Worm (Caenorhabditis elegans): Measurements from ENCODE around the gene prx-3.

Gene prx-3

DNA sequence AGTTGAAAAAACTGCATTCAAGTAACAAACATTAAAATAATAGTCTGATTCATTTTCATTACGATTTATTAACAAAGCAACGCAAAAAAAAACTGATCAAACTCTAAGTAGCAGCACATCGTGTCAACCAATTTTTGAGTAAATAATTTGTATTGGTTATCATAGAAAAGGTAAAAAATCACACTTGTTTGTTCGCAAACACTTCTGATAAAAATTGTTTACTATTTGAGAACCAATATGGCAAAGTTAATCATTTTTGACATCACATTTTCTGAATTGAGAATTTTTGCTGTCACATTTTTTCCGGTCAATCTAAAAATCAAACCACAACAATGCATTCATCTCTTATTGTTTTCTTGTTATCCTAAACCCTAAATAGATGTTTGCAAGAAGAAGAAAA lies 8.6 kb upstream of the prx-3 start:
- TF ChIP-seq hnd-1 (tag; optimal IDR thresholded peaks at IDR 0.05): no peak
- no peak for TF ChIP-seq pes-1 (GFP tag; IDR thresholded peaks at IDR 0.05)
- TF ChIP-seq ceh-36 (tag; optimal IDR thresholded peaks at IDR 0.05): no peak
- TF ChIP-seq ets-7 (tag; optimal IDR thresholded peaks at IDR 0.05): no peak
- no peak for TF ChIP-seq aly-1 (tag; optimal IDR thresholded peaks at IDR 0.05)
- no peak for TF ChIP-seq F13C5.2 (tag; optimal IDR thresholded peaks at IDR 0.05)
- TF ChIP-seq hmg-4 (GFP tag; optimal IDR thresholded peaks at IDR 0.05): no peak
- TF ChIP-seq scrt-1 (GFP tag; IDR thresholded peaks at IDR 0.05): no peak
- no peak for TF ChIP-seq sea-1 (GFP tag; conservative IDR thresholded peaks at IDR 0.05)
- no peak for TF ChIP-seq ama-1 (optimal IDR thresholded peaks at IDR 0.05)
- no peak for TF ChIP-seq hmbx-1 (tag; optimal IDR thresholded peaks at IDR 0.05)
- TF ChIP-seq tbx-11 (GFP tag; IDR thresholded peaks at IDR 0.05): no peak
- TF ChIP-seq tra-4 (tag; optimal IDR thresholded peaks at IDR 0.05): no peak
- no peak for TF ChIP-seq B0310.2 (tag; optimal IDR thresholded peaks at IDR 0.05)
- no peak for TF ChIP-seq flt-1 (GFP tag; IDR thresholded peaks at IDR 0.05)
- TF ChIP-seq tbx-37 (GFP tag; conservative IDR thresholded peaks at IDR 0.05): no peak

DNA sequence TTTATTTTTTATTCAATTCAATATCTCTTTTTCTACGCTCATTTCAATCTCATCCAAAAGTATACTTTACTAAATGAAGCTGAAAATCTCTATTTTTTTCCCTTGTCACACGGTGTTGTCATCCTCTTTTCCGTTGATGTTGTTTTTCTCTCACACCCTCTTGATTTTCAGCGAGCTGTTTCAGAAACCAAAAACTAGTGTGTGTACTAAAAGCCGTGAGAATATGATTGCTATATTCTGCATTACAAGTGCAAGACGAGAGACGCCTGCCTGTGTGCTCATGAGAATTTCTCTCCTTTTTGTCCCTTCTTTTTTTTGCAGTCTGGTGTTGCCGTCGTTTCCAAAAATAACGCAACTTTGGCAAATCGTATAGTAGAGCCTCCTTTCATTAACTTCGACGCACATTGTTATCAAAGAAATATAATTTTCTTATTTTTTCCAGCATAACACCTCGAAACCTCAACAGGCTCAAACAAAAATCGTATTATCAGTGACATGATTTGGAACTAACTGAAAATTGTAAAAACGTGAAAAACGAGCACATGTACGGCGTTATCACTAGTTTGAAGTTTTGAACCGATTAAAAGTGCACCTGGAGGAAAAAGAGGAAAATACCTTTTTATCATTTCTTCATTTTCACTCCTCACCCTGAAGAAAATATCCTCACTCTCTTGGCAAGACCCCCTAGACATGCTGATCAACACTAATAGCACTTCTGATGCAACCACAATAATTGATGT lies 5.5 kb upstream of the prx-3 start, which contains the start of gene C15H9.2:
Gene C15H9.2 (plus strand): TSS at position 441 of the 740 bp plus-strand sequence.
- TF ChIP-seq ama-1 (optimal IDR thresholded peaks at IDR 0.05) (no peak), tbx-37 (GFP tag; conservative IDR thresholded peaks at IDR 0.05) (no peak), pes-1 (GFP tag; IDR thresholded peaks at IDR 0.05) (no peak), tra-4 (tag; optimal IDR thresholded peaks at IDR 0.05) (no peak), sea-1 (GFP tag; conservative IDR thresholded peaks at IDR 0.05) (no peak), ceh-36 (tag; optimal IDR thresholded peaks at IDR 0.05) (no peak), scrt-1 (GFP tag; IDR thresholded peaks at IDR 0.05) (no peak), B0310.2 (tag; optimal IDR thresholded peaks at IDR 0.05) (no peak), F13C5.2 (tag; optimal IDR thresholded peaks at IDR 0.05) (no peak), hnd-1 (tag; optimal IDR thresholded peaks at IDR 0.05) (no peak), ets-7 (tag; optimal IDR thresholded peaks at IDR 0.05) (no peak), ceh-13 (GFP tag; optimal IDR thresholded peaks at IDR 0.05) (no peak), hmg-4 (GFP tag; optimal IDR thresholded peaks at IDR 0.05) (no peak), flt-1 (GFP tag; IDR thresholded peaks at IDR 0.05) (no peak), aly-1 (tag; optimal IDR thresholded peaks at IDR 0.05) (no peak), hmbx-1 (tag; optimal IDR thresholded peaks at IDR 0.05) (no peak), tbx-11 (GFP tag; IDR thresholded peaks at IDR 0.05) (no peak)

DNA sequence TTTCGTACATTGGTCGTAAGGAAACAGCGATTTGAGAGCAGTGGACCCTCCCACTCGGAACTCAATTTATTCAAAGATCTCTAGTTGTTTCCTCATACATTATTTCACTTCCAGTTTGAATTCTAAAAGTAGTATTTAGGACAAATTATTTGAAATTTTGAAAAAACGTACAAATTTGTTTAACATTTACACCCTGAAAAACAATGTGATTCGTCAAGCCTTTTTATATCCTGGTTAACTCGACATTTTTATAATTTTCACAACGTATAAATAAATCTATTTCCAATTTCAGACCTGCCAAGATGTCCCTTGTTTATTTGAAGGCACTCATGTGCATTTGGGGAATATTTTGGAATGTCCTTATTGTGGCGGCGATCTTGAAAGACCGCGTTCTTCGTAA lies 2.8 kb upstream of the prx-3 start, which contains the start of gene C15H9.3:
Gene C15H9.3 (plus strand): TSS at position 301 of the 400 bp plus-strand sequence.
- TF ChIP-seq sea-1 (GFP tag; conservative IDR thresholded peaks at IDR 0.05): no peak
- no peak for TF ChIP-seq F13C5.2 (tag; optimal IDR thresholded peaks at IDR 0.05)
- TF ChIP-seq ama-1 (optimal IDR thresholded peaks at IDR 0.05): no peak
- no peak for TF ChIP-seq aly-1 (tag; optimal IDR thresholded peaks at IDR 0.05)
- TF ChIP-seq pes-1 (GFP tag; IDR thresholded peaks at IDR 0.05): no peak
- no peak for TF ChIP-seq hmg-4 (GFP tag; optimal IDR thresholded peaks at IDR 0.05)
- no peak for TF ChIP-seq scrt-1 (GFP tag; IDR thresholded peaks at IDR 0.05)
- no peak for TF ChIP-seq ceh-13 (GFP tag; optimal IDR thresholded peaks at IDR 0.05)
- TF ChIP-seq tbx-11 (GFP tag; IDR thresholded peaks at IDR 0.05): no peak
- no peak for TF ChIP-seq B0310.2 (tag; optimal IDR thresholded peaks at IDR 0.05)

DNA sequence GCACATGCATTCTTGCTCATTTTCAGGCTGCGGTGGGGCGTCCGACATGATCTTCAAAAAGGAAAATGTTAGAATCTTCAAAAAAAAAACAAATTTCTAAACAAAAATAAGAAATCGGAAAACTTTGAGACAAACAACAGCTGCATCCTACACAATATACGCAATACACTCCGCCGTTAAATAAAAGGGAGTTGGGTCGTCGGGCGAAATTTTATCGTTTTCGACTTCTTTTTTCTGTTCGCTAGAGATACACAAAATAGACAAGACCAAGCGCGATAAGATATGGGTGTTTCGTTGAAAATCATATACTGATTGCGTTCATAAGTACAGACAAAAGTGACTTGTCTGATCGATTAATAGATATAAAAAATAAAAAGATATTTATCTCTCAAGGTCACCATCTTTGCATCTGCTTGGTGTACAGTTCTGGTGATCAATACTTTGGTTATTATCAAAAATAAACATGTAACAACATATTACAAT lies 3.4 kb downstream of the prx-3 start, which contains the start of gene kynu-1:
Gene kynu-1 (minus strand): TSS at position 51 of the 483 bp plus-strand sequence.
- TF ChIP-seq hnd-1 (tag; optimal IDR thresholded peaks at IDR 0.05) (no peak), hmg-4 (GFP tag; optimal IDR thresholded peaks at IDR 0.05) (no peak), hmbx-1 (tag; optimal IDR thresholded peaks at IDR 0.05) (no peak), flt-1 (GFP tag; IDR thresholded peaks at IDR 0.05) (no peak), tbx-11 (GFP tag; IDR thresholded peaks at IDR 0.05) (no peak)

DNA sequence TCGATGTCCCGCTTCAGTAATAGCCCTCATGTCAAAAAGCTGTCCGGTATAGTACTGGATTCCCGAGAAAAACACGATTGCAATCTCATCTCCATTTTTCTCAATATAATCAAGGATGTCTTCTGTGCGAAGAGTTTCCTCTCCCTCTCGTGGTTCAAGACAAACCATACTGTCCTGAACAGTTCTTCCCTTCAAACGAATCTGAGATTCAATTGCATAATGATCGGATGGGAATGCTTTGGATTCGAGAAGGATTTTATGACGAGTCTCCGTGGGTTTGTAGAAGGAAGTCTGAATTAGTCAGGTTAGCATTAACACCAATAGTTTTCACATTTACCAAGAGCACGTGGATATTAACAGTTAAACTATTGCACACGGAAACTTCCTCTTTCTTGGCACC lies 4.8 kb downstream of the prx-3 start:
- TF ChIP-seq aly-1 (tag; optimal IDR thresholded peaks at IDR 0.05) (no peak), flt-1 (GFP tag; IDR thresholded peaks at IDR 0.05) (no peak)

DNA sequence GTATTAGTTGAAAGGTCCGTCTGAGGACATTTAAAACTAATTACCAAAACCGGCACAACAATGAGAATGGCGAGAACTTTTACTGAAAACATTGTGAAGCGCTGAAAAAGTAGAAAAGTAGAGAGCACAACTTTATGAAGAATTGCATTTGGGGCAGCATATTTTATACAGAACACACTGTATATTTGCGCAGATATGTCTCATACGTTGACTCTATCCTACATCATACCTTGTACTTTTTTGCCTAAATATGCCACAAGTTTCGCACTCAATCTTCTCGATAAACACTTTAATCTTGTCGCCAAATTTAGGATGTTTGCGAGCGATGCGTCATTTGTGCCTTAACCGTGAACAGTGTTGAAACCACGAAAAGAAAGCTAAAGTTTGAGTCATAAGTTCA lies 9.4 kb downstream of the prx-3 start, which contains the start of gene C15H9.11:
Gene C15H9.11 (minus strand): TSS at position 101 of the 400 bp plus-strand sequence.
- TF ChIP-seq hmbx-1 (tag; optimal IDR thresholded peaks at IDR 0.05) (no peak), tra-4 (tag; optimal IDR thresholded peaks at IDR 0.05) (no peak), ama-1 (optimal IDR thresholded peaks at IDR 0.05) (no peak)

DNA sequence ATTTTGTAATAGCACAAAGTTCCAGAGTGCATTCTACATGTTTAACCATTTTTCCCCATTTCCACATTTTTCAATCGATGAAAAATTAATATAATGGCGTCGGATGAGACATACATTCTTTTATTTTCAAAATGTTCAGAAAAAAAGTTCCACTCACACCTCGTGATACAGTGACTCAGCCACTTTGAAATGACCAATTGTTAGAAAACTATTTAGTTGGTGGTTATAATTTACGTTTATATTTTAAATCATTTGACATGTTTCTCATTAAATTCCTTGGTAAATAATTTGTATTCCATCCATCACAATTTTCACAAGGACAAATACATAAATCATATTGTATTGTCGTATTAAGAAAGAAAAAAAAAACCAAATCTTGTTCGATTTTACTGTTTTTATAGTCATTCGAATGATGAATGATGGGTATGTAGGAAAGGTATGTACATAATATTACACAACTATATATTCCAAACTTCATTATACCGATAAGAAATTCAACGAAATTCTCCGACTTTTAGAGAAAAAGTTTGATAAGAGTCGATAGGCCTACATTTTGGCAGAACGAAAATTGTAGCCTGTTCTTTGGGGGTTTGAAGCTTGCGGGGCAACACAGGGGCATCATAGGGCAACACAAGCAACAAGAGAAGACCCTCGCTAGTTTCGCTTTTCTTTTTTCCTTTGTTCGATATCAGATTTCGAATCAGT lies 12.2 kb downstream of the prx-3 start:
- TF ChIP-seq F13C5.2 (tag; optimal IDR thresholded peaks at IDR 0.05) (no peak), flt-1 (GFP tag; IDR thresholded peaks at IDR 0.05) (no peak), sea-1 (GFP tag; conservative IDR thresholded peaks at IDR 0.05) (no peak), B0310.2 (tag; optimal IDR thresholded peaks at IDR 0.05) (no peak), hnd-1 (tag; optimal IDR thresholded peaks at IDR 0.05) (no peak), aly-1 (tag; optimal IDR thresholded peaks at IDR 0.05) (no peak), tbx-37 (GFP tag; conservative IDR thresholded peaks at IDR 0.05) (no peak), tbx-11 (GFP tag; IDR thresholded peaks at IDR 0.05) (no peak)

DNA sequence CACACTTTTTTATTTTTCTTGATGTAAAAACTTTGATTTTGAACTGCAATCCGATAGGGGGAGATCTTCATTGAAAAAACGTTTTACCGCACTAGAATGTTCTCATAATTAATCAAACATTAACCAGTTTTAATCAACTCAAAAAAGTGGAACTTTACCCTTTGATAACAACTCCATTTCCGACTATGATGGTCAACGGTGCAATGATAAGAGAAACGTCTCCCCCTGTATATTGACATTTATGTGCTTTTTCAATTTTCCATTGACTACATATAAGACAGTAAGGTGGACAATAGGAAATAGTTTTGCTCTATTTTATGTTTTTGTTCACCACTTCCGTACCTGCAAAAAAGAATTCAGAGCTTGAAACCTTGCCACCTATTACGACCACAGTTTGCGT lies 14.3 kb downstream of the prx-3 start:
- TF ChIP-seq tbx-37 (GFP tag; conservative IDR thresholded peaks at IDR 0.05): no peak
- no peak for TF ChIP-seq ceh-36 (tag; optimal IDR thresholded peaks at IDR 0.05)
- no peak for TF ChIP-seq ets-7 (tag; optimal IDR thresholded peaks at IDR 0.05)
- TF ChIP-seq hmg-4 (GFP tag; optimal IDR thresholded peaks at IDR 0.05): no peak
- no peak for TF ChIP-seq tra-4 (tag; optimal IDR thresholded peaks at IDR 0.05)
- TF ChIP-seq tbx-11 (GFP tag; IDR thresholded peaks at IDR 0.05): no peak
- TF ChIP-seq hmbx-1 (tag; optimal IDR thresholded peaks at IDR 0.05): no peak
- TF ChIP-seq flt-1 (GFP tag; IDR thresholded peaks at IDR 0.05): no peak
- TF ChIP-seq F13C5.2 (tag; optimal IDR thresholded peaks at IDR 0.05): no peak
- TF ChIP-seq B0310.2 (tag; optimal IDR thresholded peaks at IDR 0.05): no peak

All from whole organism, early embryonic.